Worm (Caenorhabditis elegans): ENCODE measurements around the gene che-7.
A peak's percentile ranks its signal among the peaks of the same experiment; 100 is the strongest.

The che-7 gene

DNA sequence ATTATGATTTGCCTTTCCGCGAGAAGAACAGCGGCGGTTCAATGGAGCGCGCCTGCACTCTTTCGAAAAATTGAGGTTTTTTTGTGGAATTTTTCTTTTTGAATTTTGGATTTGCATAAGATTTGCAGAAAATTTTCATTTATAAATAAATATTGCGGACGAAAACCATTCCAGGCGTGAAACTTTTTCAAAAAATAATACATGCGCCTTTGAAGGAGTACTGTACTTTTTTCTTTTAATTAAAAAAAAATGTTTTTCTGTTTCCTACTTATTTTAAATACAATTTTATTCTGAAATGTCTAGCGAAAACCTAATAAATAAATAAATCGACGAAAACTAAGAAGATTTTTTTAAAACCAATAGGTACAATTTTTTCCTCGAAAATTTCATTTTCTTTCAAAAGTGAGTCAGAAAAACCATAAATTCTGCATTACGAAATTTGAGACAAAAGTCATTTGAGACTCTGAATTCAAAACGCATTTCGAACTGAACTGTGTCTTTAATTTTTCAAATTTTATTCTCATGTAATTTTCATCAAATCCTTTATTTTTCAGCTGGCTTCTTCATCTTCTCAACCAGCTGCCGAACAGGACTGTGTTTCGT, 12.1 kb upstream of the che-7 start, which contains the start of gene F26D11.1:
TSS of gene F26D11.1 (plus strand) at position 553 of the 603 bp plus-strand sequence.
- no peak for TF ChIP-seq elt-4 (tag; optimal IDR thresholded peaks at IDR 0.05)
- TF ChIP-seq ztf-16 (tag; optimal IDR thresholded peaks at IDR 0.05) = no peak
- TF ChIP-seq C38D4.7 (GFP tag; optimal IDR thresholded peaks at IDR 0.05) = no peak
- no peak for TF ChIP-seq ceh-2 (tag; optimal IDR thresholded peaks at IDR 0.05)
- TF ChIP-seq ceh-34 (tag; optimal IDR thresholded peaks at IDR 0.05) = no peak
- no peak for TF ChIP-seq C08G9.2 (tag; optimal IDR thresholded peaks at IDR 0.05)
- no peak for TF ChIP-seq ceh-9 (tag; optimal IDR thresholded peaks at IDR 0.05)
- TF ChIP-seq pha-2 (tag; optimal IDR thresholded peaks at IDR 0.05) = no peak
- TF ChIP-seq Y22D7AL.16 (tag; optimal IDR thresholded peaks at IDR 0.05) = no peak
- no peak for TF ChIP-seq ceh-6 (GFP tag; optimal IDR thresholded peaks at IDR 0.05)
- no peak for TF ChIP-seq hlh-13 (GFP tag; optimal IDR thresholded peaks at IDR 0.05)
- no peak for TF ChIP-seq lim-6 (tag; optimal IDR thresholded peaks at IDR 0.05)
- TF ChIP-seq sox-4 (tag; optimal IDR thresholded peaks at IDR 0.05) = no peak
- TF ChIP-seq unc-55 (GFP tag; optimal IDR thresholded peaks at IDR 0.05) = no peak
- TF ChIP-seq pha-4 (tag; optimal IDR thresholded peaks at IDR 0.05) = no peak
- TF ChIP-seq odd-2 (tag; optimal IDR thresholded peaks at IDR 0.05) = no peak
- TF ChIP-seq dmd-4 (tag; optimal IDR thresholded peaks at IDR 0.05; ENCODE audit: borderline replicate concordance) = no peak
- TF ChIP-seq unc-3 (GFP tag; conservative IDR thresholded peaks at IDR 0.05) = no peak
- no peak for TF ChIP-seq unc-3 (tag; optimal IDR thresholded peaks at IDR 0.05)
- TF ChIP-seq hlh-15 (tag; optimal IDR thresholded peaks at IDR 0.05) = no peak

DNA sequence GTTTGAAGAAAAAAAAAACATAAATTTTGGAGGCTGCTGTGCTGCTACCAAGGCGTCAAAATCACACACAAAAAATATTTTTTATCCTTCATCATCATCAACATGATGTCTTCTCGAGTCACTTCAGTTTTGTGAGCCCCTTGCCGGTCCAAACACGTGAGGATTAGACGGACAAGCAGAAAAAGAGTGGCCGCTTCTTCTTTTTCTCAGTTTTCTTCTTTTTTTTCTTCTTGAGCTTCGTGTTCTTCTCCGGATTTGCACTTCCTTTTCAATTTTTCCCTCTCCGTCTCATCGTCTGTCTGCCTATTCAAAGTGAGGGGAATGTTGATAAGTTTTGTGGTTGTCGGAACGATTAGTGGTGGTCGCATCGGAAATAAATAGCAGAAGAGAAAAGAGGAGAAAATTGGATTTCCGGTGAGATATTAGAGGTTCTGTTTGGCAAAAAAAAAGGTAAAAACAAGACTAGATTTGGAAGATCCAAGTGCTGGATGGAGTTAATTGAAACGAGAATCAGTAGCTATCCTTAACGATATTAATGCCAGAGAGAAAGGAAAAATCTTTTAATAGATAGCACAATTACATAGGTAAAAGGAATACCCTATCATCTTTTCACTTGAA, 11.5 kb upstream of the che-7 start:
- TF ChIP-seq odd-2 (tag; optimal IDR thresholded peaks at IDR 0.05) = no peak
- no peak for TF ChIP-seq pqm-1 (tag; optimal IDR thresholded peaks at IDR 0.05)
- no peak for TF ChIP-seq che-1 (tag; optimal IDR thresholded peaks at IDR 0.05)
- no peak for TF ChIP-seq hlh-6 (tag; optimal IDR thresholded peaks at IDR 0.05)
- TF ChIP-seq unc-42 (tag; optimal IDR thresholded peaks at IDR 0.05) = peak; percentile 62

DNA sequence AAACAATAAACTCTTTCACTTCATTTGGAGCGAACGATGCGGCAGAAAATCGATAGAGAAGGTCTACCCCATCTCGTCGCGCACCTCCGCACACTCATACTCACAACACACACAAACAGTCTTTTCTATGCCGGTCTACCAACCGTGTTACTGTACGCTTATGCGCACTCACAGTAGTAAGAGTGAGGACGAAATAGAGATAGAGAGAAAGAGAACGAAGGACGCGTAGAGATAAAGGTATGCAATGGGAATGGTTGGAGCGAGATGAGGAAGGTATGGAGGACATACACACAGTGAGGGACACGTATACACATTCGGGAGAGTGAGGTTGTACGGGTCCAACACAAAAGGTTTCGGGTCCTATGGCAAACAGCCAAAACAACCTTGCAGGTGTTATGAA, 9.8 kb upstream of the che-7 start:
- TF ChIP-seq sox-2 (GFP tag; IDR thresholded peaks at IDR 0.05) (no peak), elt-2 (tag; optimal IDR thresholded peaks at IDR 0.05) (peak; percentile 12), ceh-34 (tag; optimal IDR thresholded peaks at IDR 0.05) (peak; percentile 14), rnt-1 (tag; optimal IDR thresholded peaks at IDR 0.05) (no peak), fax-1 (tag; optimal IDR thresholded peaks at IDR 0.05) (no peak), sdc-2 (tag; optimal IDR thresholded peaks at IDR 0.05) (peak; percentile 15), T23F11.4 (GFP tag; optimal IDR thresholded peaks at IDR 0.05) (peak; percentile 52), F13H6.1 (tag; optimal IDR thresholded peaks at IDR 0.05) (no peak), zip-5 (tag; optimal IDR thresholded peaks at IDR 0.05) (no peak), tbx-7 (tag; optimal IDR thresholded peaks at IDR 0.05) (no peak), sox-4 (tag; optimal IDR thresholded peaks at IDR 0.05) (no peak), ceh-24 (tag; optimal IDR thresholded peaks at IDR 0.05) (no peak), lim-6 (tag; optimal IDR thresholded peaks at IDR 0.05) (no peak), ceh-31 (tag; optimal IDR thresholded peaks at IDR 0.05) (peak; percentile 39), fkh-10 (GFP tag; optimal IDR thresholded peaks at IDR 0.05) (no peak), ztf-16 (tag; optimal IDR thresholded peaks at IDR 0.05) (no peak), ceh-6 (GFP tag; optimal IDR thresholded peaks at IDR 0.05) (no peak), che-1 (tag; optimal IDR thresholded peaks at IDR 0.05) (no peak), nhr-11 (tag; optimal IDR thresholded peaks at IDR 0.05) (no peak), K09A11.1 (tag; optimal IDR thresholded peaks at IDR 0.05; ENCODE audit: insufficient read depth) (no peak), nfya-1 (tag; optimal IDR thresholded peaks at IDR 0.05) (peak; percentile 48), lin-11 (tag; optimal IDR thresholded peaks at IDR 0.05) (no peak), ceh-2 (tag; optimal IDR thresholded peaks at IDR 0.05) (peak; percentile 15), madf-2 (tag; optimal IDR thresholded peaks at IDR 0.05) (peak; percentile 26), tbx-2 (tag; optimal IDR thresholded peaks at IDR 0.05) (peak; percentile 37), dve-1 (tag; optimal IDR thresholded peaks at IDR 0.05) (no peak), eyg-1 (tag; optimal IDR thresholded peaks at IDR 0.05) (no peak), ceh-9 (tag; optimal IDR thresholded peaks at IDR 0.05) (no peak), ceh-14 (tag; optimal IDR thresholded peaks at IDR 0.05) (no peak), pha-2 (tag; optimal IDR thresholded peaks at IDR 0.05) (no peak), ceh-48 (tag; optimal IDR thresholded peaks at IDR 0.05) (no peak), ceh-18 (tag; optimal IDR thresholded peaks at IDR 0.05) (peak; percentile 11), pqm-1 (tag; optimal IDR thresholded peaks at IDR 0.05) (no peak)

Data from whole organism, late embryonic.